Fruit fly (Drosophila melanogaster): ENCODE results near the gene Prosbeta4.
A peak's percentile ranks its signal among the peaks of the same experiment; 100 is the strongest.

The Prosbeta4 gene

DNA sequence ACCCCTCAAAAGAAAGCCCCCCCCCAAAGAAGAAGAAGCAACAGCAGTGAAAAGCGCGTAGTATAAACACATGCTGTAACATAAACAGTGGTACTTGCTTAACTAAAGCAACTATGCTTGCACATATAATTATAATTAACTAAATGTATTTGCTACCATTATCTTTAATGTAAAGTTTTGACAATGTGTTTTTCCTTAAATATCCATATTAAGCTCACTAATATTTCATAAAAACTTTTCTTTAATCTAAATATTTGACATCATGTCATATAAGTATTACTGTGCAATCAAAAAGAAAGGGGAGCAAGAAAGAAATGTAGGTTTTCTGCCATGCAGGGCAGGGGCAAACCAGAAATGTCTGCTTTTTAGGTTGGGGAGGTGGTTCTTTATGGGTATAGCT is 15.2 kb downstream of the Prosbeta4 start (continued):
- TF ChIP-seq CG2712 (tag; optimal IDR thresholded peaks at IDR 0.05) (peak; percentile 32), CG32772 (GFP tag; IDR thresholded peaks at IDR 0.05) (peak; percentile 63; the same call in 1 of the 2 replicates), CG13894 (tag; optimal IDR thresholded peaks at IDR 0.05) (peak; percentile 76), CG1832 (GFP tag; optimal IDR thresholded peaks at IDR 0.05) (no peak), Sox100B (GFP tag; optimal IDR thresholded peaks at IDR 0.05) (peak; percentile 30), CG15514 (GFP tag; optimal IDR thresholded peaks at IDR 0.05) (peak; percentile 28), CG9437 (GFP tag; optimal IDR thresholded peaks at IDR 0.05) (no peak), CG1024 (GFP tag; IDR thresholded peaks at IDR 0.05) (no peak), phol (tag; optimal IDR thresholded peaks at IDR 0.05) (peak; percentile 51), sob (GFP tag; IDR thresholded peaks at IDR 0.05) (no peak), CG1233 (GFP tag; optimal IDR thresholded peaks at IDR 0.05) (peak; percentile 12), Hr3 (GFP tag; optimal IDR thresholded peaks at IDR 0.05) (no peak), bowl (GFP tag; IDR thresholded peaks at IDR 0.05) (no peak)

DNA sequence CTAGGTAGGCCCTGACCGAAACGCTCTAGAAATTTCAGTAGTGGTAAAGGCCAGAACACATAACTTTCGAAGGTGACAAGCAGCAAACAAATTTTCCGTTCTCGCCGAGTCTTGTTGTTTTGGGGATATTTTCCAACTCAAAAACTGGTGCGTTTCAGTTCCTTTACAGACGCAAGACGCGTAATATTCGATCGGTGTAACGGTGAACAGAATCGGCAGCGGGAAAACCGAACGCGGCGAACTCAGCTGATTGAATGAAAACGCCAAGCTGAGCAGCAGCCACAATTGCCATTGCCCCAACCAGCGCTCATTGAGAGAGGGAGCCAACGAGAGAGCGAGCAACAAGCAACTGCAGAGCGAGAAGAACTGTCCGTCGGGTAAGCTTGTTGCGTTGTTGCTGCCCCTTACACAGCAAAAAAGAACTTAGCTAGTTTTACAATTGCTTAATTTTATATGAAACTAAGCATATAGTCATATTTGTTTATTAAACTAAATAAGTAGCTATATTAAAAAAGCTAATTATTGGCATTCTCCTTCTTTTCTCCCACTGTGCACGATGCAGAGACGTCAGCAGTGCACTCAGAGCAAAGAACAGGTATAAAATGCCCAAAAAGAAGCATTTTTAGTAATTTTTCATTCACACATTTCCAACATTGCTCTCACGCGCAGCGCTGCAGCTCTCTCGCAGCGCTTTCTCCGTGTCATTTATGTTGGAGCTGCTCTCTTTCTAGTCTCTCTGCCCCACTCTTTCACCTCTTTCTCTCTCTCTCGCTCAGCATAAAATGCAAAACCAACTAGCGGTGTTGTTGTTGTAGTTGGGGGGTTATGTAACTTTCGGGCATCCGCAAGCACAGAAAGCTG is 15.9 kb downstream of the Prosbeta4 start, which contains the start of the genes Cyt-c-d and CG31808:
Gene Cyt-c-d, plus strand, starts transcription at position 51 of the 861 bp plus-strand sequence.
Gene CG31808, minus strand, starts transcription at position 355 of the 861 bp plus-strand sequence.
- TF ChIP-seq shn (GFP tag; optimal IDR thresholded peaks at IDR 0.05) (peak; percentile 87), kah (GFP tag; optimal IDR thresholded peaks at IDR 0.05) (peak; percentile 90), CG10274 (GFP tag; optimal IDR thresholded peaks at IDR 0.05) (peak; percentile 81), lmd (GFP tag; IDR thresholded peaks at IDR 0.05) (peak; percentile 97), Optix (GFP tag; IDR thresholded peaks at IDR 0.05) (peak; percentile 98), cwo (GFP tag; optimal IDR thresholded peaks at IDR 0.05) (peak; percentile 91), CG8388 (GFP tag; optimal IDR thresholded peaks at IDR 0.05) (peak; percentile 97), CG18011 (GFP tag; optimal IDR thresholded peaks at IDR 0.05) (peak; percentile 87), danr (GFP tag; IDR thresholded peaks at IDR 0.05) (peak; percentile 93), pita (GFP tag; optimal IDR thresholded peaks at IDR 0.05) (no peak), CG2202 (tag; optimal IDR thresholded peaks at IDR 0.05) (peak; percentile 96), ttk (GFP tag; IDR thresholded peaks at IDR 0.05) (peak; percentile 99), Xbp1 (GFP tag; optimal IDR thresholded peaks at IDR 0.05) (peak; percentile 97), sr (GFP tag; IDR thresholded peaks at IDR 0.05) (peak; percentile 87), vvl (GFP tag; IDR thresholded peaks at IDR 0.05) (peak; percentile 99), Oaz (GFP tag; IDR thresholded peaks at IDR 0.05) (peak; percentile 94), Camta (GFP tag; optimal IDR thresholded peaks at IDR 0.05) (peak; percentile 95), Hr3 (GFP tag; optimal IDR thresholded peaks at IDR 0.05) (peak; percentile 96), Gug (GFP tag; IDR thresholded peaks at IDR 0.05) (peak; percentile 92), kni (GFP tag; optimal IDR thresholded peaks at IDR 0.05) (peak; percentile 85), stwl (tag; optimal IDR thresholded peaks at IDR 0.05) (peak; percentile 47), ranshi (GFP tag; IDR thresholded peaks at IDR 0.05) (peak; percentile 97), chinmo (GFP tag; IDR thresholded peaks at IDR 0.05; ENCODE audit: partially characterized antibody) (peak; percentile 77; the same call in 1 of the 4 replicates), Ets97D (GFP tag; optimal IDR thresholded peaks at IDR 0.05) (peak; percentile 84), hb (GFP tag; IDR thresholded peaks at IDR 0.05; ENCODE audit: partially characterized antibody) (0 out of 3 replicates have a peak, but pooled peaks have one; percentile 42), vnd (GFP tag; IDR thresholded peaks at IDR 0.05; ENCODE audit: partially characterized antibody) (no peak), CG14667 (GFP tag; IDR thresholded peaks at IDR 0.05) (peak; percentile 96), onecut (GFP tag; IDR thresholded peaks at IDR 0.05) (peak; percentile 94), CoRest (tag; optimal IDR thresholded peaks at IDR 0.05) (peak; percentile 96), CG3995 (GFP tag; optimal IDR thresholded peaks at IDR 0.05) (peak; percentile 46), CG9609 (GFP tag; optimal IDR thresholded peaks at IDR 0.05) (peak; percentile 88), lilli (GFP tag; optimal IDR thresholded peaks at IDR 0.05) (peak; percentile 96), ac (GFP tag; optimal IDR thresholded peaks at IDR 0.05) (peak; percentile 79), mirr (GFP tag; optimal IDR thresholded peaks at IDR 0.05) (peak; percentile 69), prd (optimal IDR thresholded peaks at IDR 0.05) (no peak), prd (GFP tag; IDR thresholded peaks at IDR 0.05) (peak; percentile 98)

Data from whole organism, embryonic.